Worm (Caenorhabditis elegans) whole organism, early embryonic: ENCODE results near the gene kin-26.

Source experiments
- ama-1 ChIP-seq: fragments of 150-350 bp; optimal IDR thresholded peaks from 2 replicates; lab custom pipeline; 2014
- tra-4 ChIP-seq: sonication (generic microtip); optimal IDR thresholded peaks from 2 replicates; lab custom pipeline; 2017; ENCODE audit warnings: missing genetic modification characterization, missing compliant biosample characterization

DNA sequence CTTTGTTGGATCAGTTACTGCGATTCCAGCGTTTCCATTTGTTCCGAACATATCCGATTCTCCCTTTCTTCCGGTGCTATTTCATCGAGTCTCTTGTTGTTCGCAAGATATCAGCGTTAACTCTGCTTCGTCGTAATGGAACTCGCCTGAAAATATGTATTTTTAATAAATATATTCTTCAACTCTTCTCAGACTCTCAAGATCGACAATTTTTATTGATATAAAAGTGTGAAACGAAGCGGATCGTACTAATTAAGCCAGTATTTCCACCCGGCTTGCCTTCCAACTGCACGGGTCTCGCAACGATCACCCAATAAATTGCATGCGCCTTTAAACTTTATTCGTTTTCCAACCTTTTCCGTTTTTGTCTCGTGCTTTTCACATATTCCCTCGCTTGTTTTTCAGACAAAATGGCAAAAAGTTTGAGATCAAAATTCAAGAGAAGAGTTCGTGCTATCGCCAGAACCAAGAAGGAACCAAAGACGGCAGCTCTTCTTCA is 46.4 kb upstream of the kin-26 start, which contains the start of the genes xpo-3 and C49H3.3:
- TF ChIP-seq ama-1 (no peak), tra-4 (tag; lab: Kevin White, UChicago) (no peak)
